Fruit fly (Drosophila melanogaster) Kc167 (cell line): ENCODE measurements around the gene Snx6.

Experiments used
- insv ChIP-seq: fragments of >200 bp; optimal IDR thresholded peaks from 3 replicates; lab custom pipeline; 2018; ENCODE audit warnings: missing external identifiers
- ttk ChIP-seq: sonication (Bioruptor generic); optimal IDR thresholded peaks from 2 replicates; lab custom pipeline; 2017; ENCODE audit warnings: missing external identifiers

- TF ChIP-seq ttk = no peak
- TF ChIP-seq insv (lab: Kevin White, UChicago) = no peak
Measured at dm6 chr2L:8171544-8171943, 49.0 kb downstream of the Snx6 start.
